Worm (Caenorhabditis elegans): ENCODE results near the gene srw-66.
A peak's percentile ranks its signal among the peaks of the same experiment; 100 is the strongest.

srw-66 gene

DNA sequence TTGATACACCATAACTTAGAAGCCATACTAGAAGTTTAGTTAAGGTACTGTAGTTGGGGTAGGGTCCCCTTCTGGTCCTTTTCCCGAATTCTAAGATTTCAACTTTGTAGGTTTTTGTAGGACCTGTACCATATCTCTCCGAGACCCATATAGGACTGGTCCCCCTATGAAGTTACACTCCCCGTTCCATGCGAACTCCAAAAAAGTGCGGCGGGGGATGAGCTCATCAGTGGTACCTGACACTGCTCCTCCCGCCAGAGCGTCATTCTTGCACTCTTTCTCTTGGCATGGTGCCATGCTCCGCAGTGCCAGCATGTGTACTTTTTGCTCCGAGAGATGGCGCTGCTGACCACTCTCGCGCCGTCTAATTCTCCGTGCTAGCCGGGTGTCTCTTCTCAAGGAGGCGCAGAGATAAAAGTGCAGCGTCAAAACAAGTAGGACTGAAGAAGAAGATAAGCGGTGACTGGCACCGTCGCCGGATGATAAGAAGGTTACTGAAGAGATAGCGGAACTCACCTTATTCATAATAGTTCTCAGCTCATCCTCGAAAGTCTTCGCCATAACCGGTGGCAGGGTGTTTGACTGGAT lies 32.2 kb downstream of the srw-66 start (continued):
- no peak for TF ChIP-seq F49E8.2 (tag; optimal IDR thresholded peaks at IDR 0.05; ENCODE audit: borderline replicate concordance)
- TF ChIP-seq hif-1 (tag; optimal IDR thresholded peaks at IDR 0.05), result no peak
- TF ChIP-seq ceh-82 (tag; optimal IDR thresholded peaks at IDR 0.05), result no peak
- peak; percentile 28; the same call in 1 of the 2 replicates for TF ChIP-seq madf-9 (GFP tag; conservative IDR thresholded peaks at IDR 0.05)
- peak; percentile 62 for TF ChIP-seq duxl-1 (tag; optimal IDR thresholded peaks at IDR 0.05; ENCODE audit: poor library complexity)
- TF ChIP-seq lin-15B (tag; optimal IDR thresholded peaks at IDR 0.05), result no peak
- TF ChIP-seq ceh-32 (tag; optimal IDR thresholded peaks at IDR 0.05; ENCODE audit: poor library complexity), result no peak
- TF ChIP-seq mdt-29 (GFP tag; IDR thresholded peaks at IDR 0.05), result no peak
- no peak for TF ChIP-seq unc-130 (GFP tag; optimal IDR thresholded peaks at IDR 0.05)
- TF ChIP-seq snpc-1.2 (GFP tag; IDR thresholded peaks at IDR 0.05), result peak; percentile 19; the same call in 1 of the 2 replicates
- TF ChIP-seq daf-16 (GFP tag; optimal IDR thresholded peaks at IDR 0.05), result peak in 1 of 2 experiments; percentile 46
- peak; percentile 75 for TF ChIP-seq daf-16 (tag; optimal IDR thresholded peaks at IDR 0.05)
- TF ChIP-seq zfp-2 (tag; optimal IDR thresholded peaks at IDR 0.05), result no peak
- peak in 1 of 2 experiments; percentile 1 for TF ChIP-seq unc-62 (GFP tag; optimal IDR thresholded peaks at IDR 0.05 in 1 of 2)
- no peak for TF ChIP-seq unc-62 (tag; optimal IDR thresholded peaks at IDR 0.05)
- TF ChIP-seq aha-1 (tag), result peak; percentile 92
- TF ChIP-seq Y105C5A.15 (GFP tag; IDR thresholded peaks at IDR 0.05), result no peak
- TF ChIP-seq ceh-44 (GFP tag; IDR thresholded peaks at IDR 0.05), result no peak
- no peak for TF ChIP-seq zfp-3 (GFP tag; conservative IDR thresholded peaks at IDR 0.05)
- TF ChIP-seq egl-27 (tag; optimal IDR thresholded peaks at IDR 0.05), result no peak
- TF ChIP-seq jun-1 (tag; optimal IDR thresholded peaks at IDR 0.05), result no peak
- TF ChIP-seq unc-39 (tag; optimal IDR thresholded peaks at IDR 0.05), result no peak
- TF ChIP-seq mdl-1 (tag; optimal IDR thresholded peaks at IDR 0.05), result peak in 1 of 2 experiments; percentile 63
- no peak for TF ChIP-seq ces-1 (GFP tag; optimal IDR thresholded peaks at IDR 0.05)
- no peak for TF ChIP-seq fkh-10 (GFP tag; optimal IDR thresholded peaks at IDR 0.05)
- TF ChIP-seq lin-1 (GFP tag; IDR thresholded peaks at IDR 0.05), result no peak
- TF ChIP-seq mxl-2 (GFP tag; conservative IDR thresholded peaks at IDR 0.05), result no peak
- no peak for TF ChIP-seq ztf-7 (tag; optimal IDR thresholded peaks at IDR 0.05)
- no peak for TF ChIP-seq fos-1 (tag; optimal IDR thresholded peaks at IDR 0.05)
- no peak for TF ChIP-seq nhr-10 (tag; optimal IDR thresholded peaks at IDR 0.05)
- no peak for TF ChIP-seq nhr-11 (tag; optimal IDR thresholded peaks at IDR 0.05)
- TF ChIP-seq Y75B8A.6 (GFP tag; IDR thresholded peaks at IDR 0.05), result no peak
- TF ChIP-seq zip-11 (GFP tag; IDR thresholded peaks at IDR 0.05), result no peak
- no peak for TF ChIP-seq daf-8 (GFP tag; IDR thresholded peaks at IDR 0.05)
- 0 out of 2 replicates have a peak, but pooled peaks have one; percentile 18 for TF ChIP-seq nhr-41 (GFP tag; IDR thresholded peaks at IDR 0.05)
- TF ChIP-seq hlh-11 (tag; optimal IDR thresholded peaks at IDR 0.05), result peak; percentile 88
- TF ChIP-seq F37D6.2 (tag; optimal IDR thresholded peaks at IDR 0.05), result peak; percentile 5
- peak; percentile 19 to 33 for TF ChIP-seq lsy-2 (tag; optimal IDR thresholded peaks at IDR 0.05)
- no peak for TF ChIP-seq dmd-8 (GFP tag; IDR thresholded peaks at IDR 0.05)
- TF ChIP-seq nhr-25 (tag; optimal IDR thresholded peaks at IDR 0.05; ENCODE audit: borderline replicate concordance, insufficient read depth), result no peak
- TF ChIP-seq mxl-3 (GFP tag; optimal IDR thresholded peaks at IDR 0.05), result peak; percentile 51
- no peak for TF ChIP-seq D1046.2 (GFP tag; IDR thresholded peaks at IDR 0.05)
- TF ChIP-seq lim-7 (GFP tag; IDR thresholded peaks at IDR 0.05), result no peak
- no peak for TF ChIP-seq snpc-4 (tag; optimal IDR thresholded peaks at IDR 0.05)
- TF ChIP-seq daf-19 (GFP tag; conservative IDR thresholded peaks at IDR 0.05), result no peak
- no peak for TF ChIP-seq lin-13 (GFP tag; optimal IDR thresholded peaks at IDR 0.05)
- peak; percentile 36 for TF ChIP-seq mes-2 (tag; optimal IDR thresholded peaks at IDR 0.05; ENCODE audit: poor library complexity, severe bottlenecking)
- TF ChIP-seq F44E2.7 (GFP tag; IDR thresholded peaks at IDR 0.05), result no peak
- TF ChIP-seq nhr-6 (tag; optimal IDR thresholded peaks at IDR 0.05), result no peak
- no peak for TF ChIP-seq aly-2 (tag; optimal IDR thresholded peaks at IDR 0.05)
- TF ChIP-seq hmg-1.1 (GFP tag; IDR thresholded peaks at IDR 0.05), result peak; percentile 38; the same call in 1 of the 2 replicates
